Worm (Caenorhabditis elegans): ENCODE results near the gene lin-32.

DNA sequence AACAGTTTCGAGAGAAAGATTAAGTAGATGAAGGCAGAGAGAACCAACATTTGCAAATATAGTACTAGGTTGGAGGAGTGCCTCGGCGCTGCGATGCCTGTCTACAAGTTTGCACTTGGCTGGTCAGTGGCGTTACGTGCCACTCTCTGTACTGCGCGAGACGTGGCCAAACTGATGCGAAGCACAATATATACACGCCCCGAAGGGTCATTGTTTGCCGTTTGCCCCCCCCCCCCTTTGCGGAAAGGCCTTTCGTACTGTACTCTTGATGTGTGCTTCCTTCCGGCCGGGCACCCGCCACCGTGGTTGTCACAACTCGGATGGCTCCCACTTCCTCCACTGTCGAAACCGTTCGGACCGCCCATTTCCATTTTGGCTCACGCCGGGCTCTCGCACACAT is 17.8 kb downstream of the lin-32 start:
- TF ChIP-seq elt-2 (tag; optimal IDR thresholded peaks at IDR 0.05), result no peak
- no peak for TF ChIP-seq ceh-30 (tag; optimal IDR thresholded peaks at IDR 0.05)
- no peak for TF ChIP-seq ceh-9 (tag; optimal IDR thresholded peaks at IDR 0.05)
- no peak for TF ChIP-seq rnt-1 (tag; optimal IDR thresholded peaks at IDR 0.05)
- no peak for TF ChIP-seq ceh-24 (tag; optimal IDR thresholded peaks at IDR 0.05)
- no peak for TF ChIP-seq K02D7.2 (tag; optimal IDR thresholded peaks at IDR 0.05)
- TF ChIP-seq pha-4 (tag; optimal IDR thresholded peaks at IDR 0.05), result no peak
- TF ChIP-seq ama-1 (optimal IDR thresholded peaks at IDR 0.05), result no peak
- TF ChIP-seq lim-6 (tag; optimal IDR thresholded peaks at IDR 0.05), result no peak
- no peak for TF ChIP-seq nhr-11 (tag; optimal IDR thresholded peaks at IDR 0.05)
- no peak for TF ChIP-seq hlh-13 (GFP tag; optimal IDR thresholded peaks at IDR 0.05)
- TF ChIP-seq K09A11.1 (tag; optimal IDR thresholded peaks at IDR 0.05; ENCODE audit: insufficient read depth), result no peak
- no peak for TF ChIP-seq C08G9.2 (tag; optimal IDR thresholded peaks at IDR 0.05)
